Worm (Caenorhabditis elegans) whole organism, early embryonic: Measurements from ENCODE around the gene chpf-2.

Source experiments
- F13C5.2 ChIP-seq: sonication (generic microtip); optimal IDR thresholded peaks from 2 replicates; lab custom pipeline; 2017; ENCODE audit warnings: mild to moderate bottlenecking, missing genetic modification characterization, inconsistent platforms, missing compliant biosample characterization
- ama-1 ChIP-seq: fragments of 150-350 bp; optimal IDR thresholded peaks from 2 replicates; lab custom pipeline; 2014
- flt-1 ChIP-seq: fragments of 200-800 bp; sonication (Bioruptor generic); IDR thresholded peaks from 2 replicates; pipeline ENCODE4 v1.3.6; 2022; ENCODE audit warnings: missing genetic modification characterization, missing compliant biosample characterization
- hmg-4 ChIP-seq: fragments of 200-800 bp; sonication (Bioruptor generic); optimal IDR thresholded peaks from 2 replicates; lab custom pipeline; 2018; ENCODE audit warnings: mild to moderate bottlenecking, missing genetic modification characterization, missing compliant biosample characterization
- hnd-1 ChIP-seq: sonication (generic microtip); optimal IDR thresholded peaks from 2 replicates; lab custom pipeline; 2016; ENCODE audit warnings: missing genetic modification characterization, missing compliant biosample characterization
- pes-1 ChIP-seq: fragments of 200-800 bp; sonication (Bioruptor generic); IDR thresholded peaks from 2 replicates; pipeline ENCODE4 v1.3.6; 2022; ENCODE audit warnings: missing genetic modification reagents, missing genetic modification characterization, missing compliant biosample characterization
- scrt-1 ChIP-seq: fragments of 200-800 bp; sonication (Bioruptor generic); IDR thresholded peaks from 2 replicates; pipeline ENCODE4 v1.3.6; 2022; ENCODE audit warnings: missing genetic modification characterization, missing compliant biosample characterization
- tbx-37 ChIP-seq: fragments of 200-800 bp; sonication (Bioruptor generic); conservative IDR thresholded peaks from 2 replicates; pipeline ENCODE4 v1.3.6; 2022; ENCODE audit warnings: missing genetic modification reagents, missing genetic modification characterization, missing compliant biosample characterization
- tra-4 ChIP-seq: sonication (generic microtip); optimal IDR thresholded peaks from 2 replicates; lab custom pipeline; 2017; ENCODE audit warnings: missing genetic modification characterization, missing compliant biosample characterization

ce11 chrV:3046364-3046763 is 7.2 kb upstream of the chpf-2 start:
- no peak for TF ChIP-seq pes-1 (GFP tag; lab: Robert Waterston, UW)
- TF ChIP-seq tra-4 (tag; lab: Kevin White, UChicago), result no peak
- TF ChIP-seq ama-1 (lab: Kevin White, UChicago), result no peak
- TF ChIP-seq hmg-4 (GFP tag; lab: Kevin White, UChicago), result no peak
- TF ChIP-seq F13C5.2 (tag; lab: Kevin White, UChicago), result no peak
- TF ChIP-seq hnd-1 (tag; lab: Kevin White, UChicago), result no peak
- TF ChIP-seq scrt-1 (GFP tag; lab: Robert Waterston, UW), result no peak
- no peak for TF ChIP-seq flt-1 (GFP tag; lab: Robert Waterston, UW)
- TF ChIP-seq tbx-37, result no peak
